Worm (Caenorhabditis elegans) whole organism, young adult: Measurements from ENCODE around the gene idpc-5.

Source experiments
- F49E8.2 ChIP-seq: sonication (generic microtip); optimal IDR thresholded peaks from 3 replicates; lab custom pipeline; 2017; ENCODE audit warnings: missing genetic modification characterization, mild to moderate bottlenecking, missing compliant biosample characterization, antibody characterized with exemption, moderate library complexity; ENCODE audit not compliant: insufficient read depth
- K12H6.12 ChIP-seq: fragments of 200-800 bp; sonication (Bioruptor generic); optimal IDR thresholded peaks from 2 replicates; lab custom pipeline; 2018; ENCODE audit warnings: mild to moderate bottlenecking, missing genetic modification characterization, missing compliant biosample characterization
- attf-5 ChIP-seq: fragments of 200-800 bp; sonication (Bioruptor generic); optimal IDR thresholded peaks from 2 replicates; lab custom pipeline; 2018; ENCODE audit warnings: mild to moderate bottlenecking, missing genetic modification characterization, missing compliant biosample characterization
- egl-18 ChIP-seq: fragments of 200-800 bp; sonication (Bioruptor generic); IDR thresholded peaks from 2 replicates; pipeline ENCODE4 v1.3.6; 2022; ENCODE audit warnings: missing genetic modification reagents, missing genetic modification characterization, missing compliant biosample characterization
- mel-28 ChIP-seq: sonication (generic microtip); optimal IDR thresholded peaks from 2 replicates; lab custom pipeline; 2016; ENCODE audit warnings: borderline replicate concordance, mild to moderate bottlenecking, missing genetic modification characterization, missing compliant biosample characterization

DNA sequence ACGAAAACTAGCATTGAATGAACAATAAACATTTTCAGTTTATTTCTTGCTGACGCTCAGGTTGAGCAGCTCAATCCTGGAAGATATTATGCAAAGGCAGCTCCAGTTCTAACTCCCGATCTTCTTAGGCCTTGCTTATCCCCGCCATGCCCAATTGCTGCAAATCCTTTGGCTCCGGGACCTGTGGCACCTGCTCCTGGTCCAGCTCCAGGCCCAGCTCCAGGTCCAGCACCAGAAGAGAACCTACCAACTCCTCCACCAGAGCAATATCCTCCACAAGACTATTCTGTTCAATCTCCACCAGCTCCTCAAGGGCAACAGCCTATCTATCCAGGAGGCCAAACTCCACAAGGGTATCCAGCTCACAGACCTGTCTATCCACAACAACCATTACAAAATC lies 6.6 kb downstream of the idpc-5 start:
- TF ChIP-seq egl-18 (GFP tag; lab: Robert Waterston, UW) (no peak), mel-28 (tag; lab: Kevin White, UChicago) (no peak), K12H6.12 (tag; lab: Kevin White, UChicago) (no peak), attf-5 (no peak), F49E8.2 (tag; lab: Kevin White, UChicago) (no peak)
